Worm (Caenorhabditis elegans) whole organism, L4/young adult: ENCODE results near the gene rft-1.

Experiments used
- W03F9.2 ChIP-seq: fragments of 150-350 bp; optimal IDR thresholded peaks from 2 replicates; lab custom pipeline; 2014; ENCODE audit warnings: missing biosample characterization, missing genetic modification characterization
- dao-5 ChIP-seq: sonication (generic microtip); optimal IDR thresholded peaks from 2 replicates; lab custom pipeline; 2016; ENCODE audit warnings: missing genotype, missing genetic modification characterization, moderate library complexity, missing compliant biosample characterization
- him-1 ChIP-seq: sonication (generic microtip); optimal IDR thresholded peaks from 2 replicates; lab custom pipeline; 2016; ENCODE audit warnings: missing genotype, missing genetic modification reagents, missing genetic modification characterization, missing compliant biosample characterization

DNA sequence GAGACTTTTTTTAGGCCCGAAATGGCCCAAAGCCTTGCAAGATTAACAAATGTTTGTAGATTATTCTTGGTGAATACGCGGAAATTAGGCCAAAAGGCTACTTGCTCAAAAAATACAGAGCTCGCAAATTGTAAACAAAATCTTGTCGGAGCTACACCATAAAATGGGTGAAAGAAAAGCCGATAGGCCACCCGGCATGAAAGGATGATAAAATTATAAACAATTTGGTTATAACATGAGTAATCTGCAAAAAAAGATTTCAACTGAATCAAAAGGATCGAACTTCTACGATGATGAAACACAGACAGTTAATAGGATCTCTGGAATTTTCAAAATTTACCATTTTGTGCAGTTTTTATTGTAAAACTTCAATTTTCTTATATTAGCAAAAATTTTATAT is 44.9 kb downstream of the rft-1 start:
- TF ChIP-seq him-1 (tag; lab: Kevin White, UChicago) = no peak
- TF ChIP-seq dao-5 (tag; lab: Kevin White, UChicago) = no peak
- TF ChIP-seq W03F9.2 (tag; lab: Kevin White, UChicago) = no peak
